Worm (Caenorhabditis elegans) whole organism, L2 larva: ENCODE data around the gene nuo-5.

ENCODE experiments used
- blmp-1 ChIP-seq: sonication (generic microtip); optimal IDR thresholded peaks from 2 replicates; lab custom pipeline; 2017; ENCODE audit warnings: missing genetic modification characterization, mild to moderate bottlenecking, missing compliant biosample characterization, antibody characterized with exemption, moderate library complexity; ENCODE audit not compliant: insufficient read depth
- egl-27 ChIP-seq: sonication (generic microtip); optimal IDR thresholded peaks from 3 replicates; lab custom pipeline; 2017; ENCODE audit warnings: missing biosample characterization, missing genetic modification reagents, missing genetic modification characterization
- lin-11 ChIP-seq: fragments of 150-350 bp; sonication (generic microtip); optimal IDR thresholded peaks from 2 replicates; lab custom pipeline; 2014; ENCODE audit warnings: missing biosample characterization, missing genetic modification characterization, inconsistent platforms, mixed read lengths
- lin-39 ChIP-seq: fragments of 150-350 bp; optimal IDR thresholded peaks from 2 replicates; lab custom pipeline; 2014; ENCODE audit warnings: missing biosample characterization, missing genetic modification reagents, missing genetic modification characterization
- unc-62 ChIP-seq: fragments of 150-350 bp; optimal IDR thresholded peaks from 2 replicates; lab custom pipeline; 2014; ENCODE audit warnings: missing biosample characterization, missing genetic modification reagents, missing genetic modification characterization

ce11 chrV:2753007-2753406 lies 54.2 kb downstream of the nuo-5 start, which contains the start of gene srx-26:
- no peak for TF ChIP-seq egl-27 (tag; lab: Kevin White, UChicago)
- no peak for TF ChIP-seq lin-11 (tag; lab: Kevin White, UChicago)
- no peak for TF ChIP-seq blmp-1 (tag; lab: Kevin White, UChicago)
- TF ChIP-seq lin-39 (tag; lab: Kevin White, UChicago) = no peak
- TF ChIP-seq unc-62 (GFP tag; lab: Kevin White, UChicago) = no peak
